Worm (Caenorhabditis elegans) whole organism, L4/young adult: ENCODE measurements around the gene srlf-20.

ENCODE experiments used
- W03F9.2 ChIP-seq: fragments of 150-350 bp; optimal IDR thresholded peaks from 2 replicates; lab custom pipeline; 2014; ENCODE audit warnings: missing biosample characterization, missing genetic modification characterization
- dao-5 ChIP-seq: sonication (generic microtip); optimal IDR thresholded peaks from 2 replicates; lab custom pipeline; 2016; ENCODE audit warnings: missing genotype, missing genetic modification characterization, moderate library complexity, missing compliant biosample characterization
- him-1 ChIP-seq: sonication (generic microtip); optimal IDR thresholded peaks from 2 replicates; lab custom pipeline; 2016; ENCODE audit warnings: missing genotype, missing genetic modification reagents, missing genetic modification characterization, missing compliant biosample characterization

- TF ChIP-seq him-1 (tag; lab: Kevin White, UChicago), result no peak
- no peak for TF ChIP-seq W03F9.2 (tag; lab: Kevin White, UChicago)
- no peak for TF ChIP-seq dao-5 (tag; lab: Kevin White, UChicago)
Measured at ce11 chrV:911474-911873, 17.7 kb downstream of the srlf-20 start, which contains the start of gene adh-5.
